Worm (Caenorhabditis elegans) whole organism, young adult: Measurements from ENCODE around the gene nstp-2.
"Not testable (repeated sequence)": the region's sequence is repeated elsewhere in the genome, so short reads cannot be mapped to it uniquely, and the experiment has no call there.

Source experiments
- F39B2.1 ChIP-seq: fragments of 200-800 bp; sonication (Bioruptor generic); IDR thresholded peaks from 2 replicates; pipeline ENCODE4 v1.3.6; 2022; ENCODE audit warnings: missing genetic modification reagents, missing genetic modification characterization, missing compliant biosample characterization
- lir-1 ChIP-seq: fragments of 200-800 bp; sonication (Bioruptor generic); conservative IDR thresholded peaks from 2 replicates; pipeline ENCODE4 v1.3.6; 2022; ENCODE audit warnings: missing genetic modification reagents, missing genetic modification characterization, missing compliant biosample characterization
- nfyb-1 ChIP-seq: fragments of 200-800 bp; sonication (Bioruptor generic); IDR thresholded peaks from 2 replicates; pipeline ENCODE4 v1.3.6; 2022; ENCODE audit warnings: missing genetic modification reagents, missing genetic modification characterization, missing compliant biosample characterization
- unc-62 ChIP-seq: fragments of 150-350 bp; optimal IDR thresholded peaks from 2 replicates; lab custom pipeline; 2014; ENCODE audit warnings: missing biosample characterization, missing genetic modification reagents, missing genetic modification characterization
- ztf-22 ChIP-seq: fragments of 200-800 bp; sonication (Bioruptor generic); optimal IDR thresholded peaks from 2 replicates; lab custom pipeline; 2018; ENCODE audit warnings: mild to moderate bottlenecking, missing genetic modification characterization, moderate library complexity, missing compliant biosample characterization

DNA sequence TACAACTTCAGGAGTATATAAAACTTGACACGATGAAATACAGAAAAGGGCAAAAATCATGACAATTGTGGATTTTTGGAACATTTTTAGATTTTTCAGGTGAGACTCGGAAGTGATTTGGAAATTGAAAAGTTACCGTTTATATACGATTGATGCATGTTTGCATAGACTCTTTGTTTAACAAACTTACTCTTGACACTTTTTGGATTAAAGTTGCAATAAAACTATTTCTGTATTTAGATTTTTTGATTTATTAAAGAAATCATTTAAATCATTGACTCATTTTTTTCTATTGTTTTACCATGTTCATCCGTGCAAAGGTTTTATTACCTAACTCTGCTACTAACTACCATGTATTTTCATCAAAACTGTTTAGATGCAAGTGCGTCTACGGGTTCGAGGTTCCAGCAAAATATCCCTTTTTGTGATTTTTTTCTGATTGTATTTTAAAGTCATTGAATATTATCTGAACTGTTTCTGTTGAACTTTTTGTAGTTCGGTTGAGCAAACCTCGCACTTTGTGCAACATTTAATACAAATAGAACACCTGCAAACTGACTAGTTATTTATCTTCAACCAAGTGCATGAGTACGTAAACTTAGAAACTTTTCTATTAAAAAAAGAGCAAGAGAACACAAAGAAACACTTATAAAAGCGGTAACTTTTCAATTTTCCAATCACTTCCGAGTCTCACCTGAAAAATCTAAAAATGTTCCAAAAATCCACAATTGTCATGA is 14.8 kb downstream of the nstp-2 start, which contains the start of the genes nspb-1 and nspb-2:
- not testable (repeated sequence) for TF ChIP-seq lir-1 (GFP tag; lab: Robert Waterston, UW); unc-62 (GFP tag; lab: Kevin White, UChicago); F39B2.1; nfyb-1 (GFP tag; lab: Robert Waterston, UW); ztf-22
